Worm (Caenorhabditis elegans) whole organism, midembryonic: ENCODE data around the gene ksr-1.

Source experiments
- T22C8.4 ChIP-seq: fragments of 200-800 bp; sonication (Bioruptor generic); IDR thresholded peaks from 2 replicates; pipeline ENCODE4 v1.3.6; 2022; ENCODE audit warnings: missing genetic modification characterization, missing compliant biosample characterization
- cog-1 ChIP-seq: sonication (generic microtip); optimal IDR thresholded peaks from 2 replicates; lab custom pipeline; 2016; ENCODE audit warnings: missing genetic modification characterization, missing compliant biosample characterization
- flt-1 ChIP-seq: fragments of 200-800 bp; sonication (Bioruptor generic); IDR thresholded peaks from 2 replicates; pipeline ENCODE4 v1.3.6; 2022; ENCODE audit warnings: missing genetic modification characterization, missing compliant biosample characterization
- klf-2 ChIP-seq: fragments of 200-800 bp; sonication (Bioruptor generic); conservative IDR thresholded peaks from 2 replicates; pipeline ENCODE4 v1.3.6; 2022; ENCODE audit warnings: missing genetic modification reagents, missing genetic modification characterization, missing compliant biosample characterization
- med-1 ChIP-seq: sonication (generic microtip); optimal IDR thresholded peaks from 2 replicates; lab custom pipeline; 2017; ENCODE audit warnings: missing genetic modification characterization, mild to moderate bottlenecking, missing compliant biosample characterization, antibody characterized with exemption, missing genetic modification reagents; ENCODE audit not compliant: insufficient read depth
- ref-1 ChIP-seq: fragments of 200-800 bp; sonication (Bioruptor generic); conservative IDR thresholded peaks from 2 replicates; pipeline ENCODE4 v1.3.6; 2022; ENCODE audit warnings: missing genetic modification reagents, missing genetic modification characterization, missing compliant biosample characterization
- tab-1 ChIP-seq: fragments of 200-800 bp; sonication (Bioruptor generic); IDR thresholded peaks from 2 replicates; pipeline ENCODE4 v1.3.6; 2022; ENCODE audit warnings: missing genetic modification characterization, missing compliant biosample characterization
- ztf-23 ChIP-seq: fragments of 200-800 bp; sonication (Bioruptor generic); IDR thresholded peaks from 2 replicates; pipeline ENCODE4 v1.3.6; 2022; ENCODE audit warnings: missing genetic modification reagents, missing genetic modification characterization, missing compliant biosample characterization
- ztf-29 ChIP-seq: fragments of 200-800 bp; sonication (Bioruptor generic); IDR thresholded peaks from 2 replicates; pipeline ENCODE4 v1.3.6; 2022; ENCODE audit warnings: missing genetic modification reagents, missing genetic modification characterization, missing compliant biosample characterization

Gene ksr-1

DNA sequence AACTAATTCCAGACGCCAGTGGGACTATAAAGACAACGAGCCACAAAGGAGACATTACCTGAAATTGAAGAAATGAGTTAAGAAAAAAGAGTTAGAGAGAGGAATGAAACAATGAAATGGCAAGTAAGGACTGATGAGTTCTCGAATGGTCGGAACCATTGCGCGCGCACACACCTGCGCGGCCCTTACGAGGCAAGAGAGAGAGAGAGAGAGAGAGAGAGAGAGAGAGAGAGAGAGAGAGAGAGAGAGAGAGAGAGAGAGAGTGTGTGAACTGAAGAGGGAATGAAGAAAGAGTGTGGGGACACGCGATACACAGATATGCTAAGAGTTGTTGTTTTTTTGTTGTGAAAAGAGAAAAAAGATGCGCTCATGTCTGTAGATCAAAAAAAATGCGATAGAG, 51.4 kb downstream of the ksr-1 start, which contains the start of gene R09F10.8:
TSS of gene R09F10.8 (minus strand) at position 58 of the 400 bp plus-strand sequence.
- TF ChIP-seq ztf-23 (GFP tag; lab: Robert Waterston, UW) (no peak), cog-1 (tag; lab: Kevin White, UChicago) (no peak), med-1 (GFP tag; lab: Kevin White, UChicago) (no peak), flt-1 (GFP tag; lab: Robert Waterston, UW) (no peak), T22C8.4 (GFP tag; lab: Robert Waterston, UW) (no peak), klf-2 (GFP tag; lab: Robert Waterston, UW) (no peak), ref-1 (GFP tag; lab: Robert Waterston, UW) (no peak), ztf-29 (no peak), tab-1 (no peak)

DNA sequence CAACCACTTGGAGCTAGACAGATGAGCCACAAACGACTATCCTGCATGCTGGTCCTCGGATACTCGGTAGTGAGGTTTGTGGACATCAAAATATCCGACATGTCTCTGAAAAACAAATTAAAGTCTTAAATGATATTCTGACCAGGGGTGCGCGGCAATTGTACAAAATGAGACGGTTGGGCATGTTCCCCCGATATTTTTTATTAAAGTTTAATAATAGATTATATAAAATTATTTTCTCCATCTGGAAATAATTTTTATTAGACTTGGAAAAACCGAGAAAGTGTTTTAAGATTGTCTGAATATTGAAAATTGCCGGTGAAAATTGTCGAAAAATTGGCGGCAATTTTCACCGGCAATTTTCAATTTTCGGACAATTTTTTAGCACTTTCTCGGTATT, 52.8 kb downstream of the ksr-1 start, which contains the start of gene F55E10.4:
TSS of gene F55E10.4 (minus strand) at position 101 of the 400 bp plus-strand sequence.
- TF ChIP-seq T22C8.4 (GFP tag; lab: Robert Waterston, UW), result no peak
